Worm (Caenorhabditis elegans) whole organism, late embryonic: ENCODE results near the gene F15G9.5.

Source experiments
- K02D7.2 ChIP-seq: sonication (generic microtip); optimal IDR thresholded peaks from 2 replicates; lab custom pipeline; 2017; ENCODE audit warnings: mild to moderate bottlenecking, missing genetic modification characterization, missing compliant biosample characterization
- K09A11.1 ChIP-seq: sonication (generic microtip); optimal IDR thresholded peaks from 2 replicates; lab custom pipeline; 2017; ENCODE audit warnings: antibody characterized with exemption, mild to moderate bottlenecking, missing genetic modification characterization, missing compliant biosample characterization; ENCODE audit not compliant: insufficient read depth
- T23F11.4 ChIP-seq: fragments of 200-800 bp; sonication (Bioruptor generic); optimal IDR thresholded peaks from 2 replicates; lab custom pipeline; 2018; ENCODE audit warnings: mild to moderate bottlenecking, missing genetic modification characterization, missing compliant biosample characterization
- ahr-1 ChIP-seq: sonication (generic microtip); optimal IDR thresholded peaks from 2 replicates; lab custom pipeline; 2016; ENCODE audit warnings: missing genetic modification characterization, missing compliant biosample characterization
- ceh-14 ChIP-seq: sonication (generic microtip); optimal IDR thresholded peaks from 2 replicates; lab custom pipeline; 2016; ENCODE audit warnings: missing genotype, missing genetic modification characterization, missing compliant biosample characterization
- ceh-18 ChIP-seq: sonication (generic microtip); optimal IDR thresholded peaks from 2 replicates; lab custom pipeline; 2016; ENCODE audit warnings: missing genetic modification characterization, missing compliant biosample characterization
- ceh-19 ChIP-seq: fragments of 200-800 bp; sonication (Bioruptor generic); optimal IDR thresholded peaks from 2 replicates; lab custom pipeline; 2018; ENCODE audit warnings: mild to moderate bottlenecking, missing genetic modification characterization, missing compliant biosample characterization
- ceh-22 ChIP-seq: sonication (generic microtip); optimal IDR thresholded peaks from 2 replicates; lab custom pipeline; 2017; ENCODE audit warnings: missing biosample characterization, missing genetic modification characterization
- ceh-34 ChIP-seq: sonication (generic microtip); optimal IDR thresholded peaks from 2 replicates; lab custom pipeline; 2016; ENCODE audit warnings: mild to moderate bottlenecking, missing genetic modification characterization, missing compliant biosample characterization
- ceh-45 ChIP-seq: fragments of 200-800 bp; sonication (Bioruptor generic); IDR thresholded peaks from 2 replicates; pipeline ENCODE4 v1.3.6; 2022; ENCODE audit warnings: missing genetic modification reagents, missing genetic modification characterization, missing compliant biosample characterization
- ceh-48 ChIP-seq: sonication (generic microtip); optimal IDR thresholded peaks from 2 replicates; lab custom pipeline; 2016; ENCODE audit warnings: missing genetic modification characterization, inconsistent platforms, missing compliant biosample characterization
- ceh-9 ChIP-seq: sonication (generic microtip); optimal IDR thresholded peaks from 2 replicates; lab custom pipeline; 2016; ENCODE audit warnings: mild to moderate bottlenecking, missing genetic modification characterization, inconsistent platforms, missing compliant biosample characterization
- che-1 ChIP-seq: sonication (generic microtip); optimal IDR thresholded peaks from 2 replicates; lab custom pipeline; 2016; ENCODE audit warnings: mild to moderate bottlenecking, missing genetic modification characterization, missing compliant biosample characterization
- dmd-4 ChIP-seq: sonication (generic microtip); optimal IDR thresholded peaks from 2 replicates; lab custom pipeline; 2016; ENCODE audit warnings: borderline replicate concordance, missing genetic modification characterization, missing compliant biosample characterization
- elt-4 ChIP-seq: sonication (generic microtip); optimal IDR thresholded peaks from 2 replicates; lab custom pipeline; 2016; ENCODE audit warnings: missing genetic modification characterization, missing compliant biosample characterization
- hlh-13 ChIP-seq: fragments of 200-800 bp; sonication (Bioruptor generic); optimal IDR thresholded peaks from 2 replicates; lab custom pipeline; 2018; ENCODE audit warnings: mild to moderate bottlenecking, missing genetic modification characterization, missing compliant biosample characterization
- hlh-6 ChIP-seq: sonication (generic microtip); optimal IDR thresholded peaks from 2 replicates; lab custom pipeline; 2016; ENCODE audit warnings: missing genotype, missing genetic modification characterization, missing compliant biosample characterization
- lin-11 ChIP-seq: fragments of 200-800 bp; sonication (Bioruptor generic); optimal IDR thresholded peaks from 2 replicates; lab custom pipeline; 2018; ENCODE audit warnings: mild to moderate bottlenecking, missing genetic modification characterization, missing compliant biosample characterization
- mec-3 ChIP-seq: sonication (generic microtip); optimal IDR thresholded peaks from 2 replicates; lab custom pipeline; 2016; ENCODE audit warnings: borderline replicate concordance, missing genetic modification characterization, missing compliant biosample characterization
- nhr-11 ChIP-seq: fragments of 150-350 bp; optimal IDR thresholded peaks from 2 replicates; lab custom pipeline; 2014; ENCODE audit warnings: missing biosample characterization, missing genetic modification characterization
- odd-2 ChIP-seq: sonication (generic microtip); optimal IDR thresholded peaks from 2 replicates; lab custom pipeline; 2017; ENCODE audit warnings: antibody characterized with exemption, mild to moderate bottlenecking, missing genetic modification characterization, missing compliant biosample characterization
- pat-9 ChIP-seq: fragments of 200-800 bp; sonication (Bioruptor generic); optimal IDR thresholded peaks from 2 replicates; lab custom pipeline; 2018; ENCODE audit warnings: mild to moderate bottlenecking, missing genetic modification characterization, moderate library complexity, missing compliant biosample characterization
- pha-2 ChIP-seq: sonication (generic microtip); optimal IDR thresholded peaks from 2 replicates; lab custom pipeline; 2017; ENCODE audit warnings: mild to moderate bottlenecking, missing genetic modification characterization, missing compliant biosample characterization
- pqm-1 ChIP-seq: sonication (generic microtip); optimal IDR thresholded peaks from 2 replicates; lab custom pipeline; 2016; ENCODE audit warnings: missing genetic modification characterization, missing compliant biosample characterization
- pros-1 ChIP-seq: fragments of 150-350 bp; optimal IDR thresholded peaks from 2 replicates; lab custom pipeline; 2014; ENCODE audit warnings: missing biosample characterization, missing genetic modification reagents, missing genetic modification characterization
- rnt-1 ChIP-seq: sonication (generic microtip); optimal IDR thresholded peaks from 2 replicates; lab custom pipeline; 2016; ENCODE audit warnings: missing genetic modification characterization, missing compliant biosample characterization
- sdc-2 ChIP-seq: sonication (generic microtip); optimal IDR thresholded peaks from 2 replicates; lab custom pipeline; 2016; ENCODE audit warnings: missing genotype, missing genetic modification characterization, missing compliant biosample characterization
- sox-2 ChIP-seq: fragments of 200-800 bp; sonication (Bioruptor generic); IDR thresholded peaks from 2 replicates; pipeline ENCODE4 v1.3.6; 2022; ENCODE audit warnings: missing genetic modification reagents, missing genetic modification characterization, missing compliant biosample characterization
- sox-4 ChIP-seq: sonication (generic microtip); optimal IDR thresholded peaks from 2 replicates; lab custom pipeline; 2017; ENCODE audit warnings: mild to moderate bottlenecking, missing genetic modification characterization, inconsistent platforms, missing compliant biosample characterization
- tbx-2 ChIP-seq: sonication (generic microtip); optimal IDR thresholded peaks from 2 replicates; lab custom pipeline; 2016; ENCODE audit warnings: missing genetic modification characterization, missing compliant biosample characterization
- unc-3 ChIP-seq, 2 experiments: fragments of 200-800 bp in 1 of 2; sonication (Bioruptor generic) in 1 of 2; sonication (generic microtip) in 1 of 2; conservative IDR thresholded peaks in 1 of 2; optimal IDR thresholded peaks in 1 of 2; 2 replicates each; pipeline versions ENCODE4 v1.3.6 to Lab custom; 2016 to 2022; ENCODE audit warnings: missing compliant biosample characterization in 2 of 2, missing genetic modification characterization in 2 of 2, missing genetic modification reagents in 1 of 2
- unc-42 ChIP-seq: sonication (generic microtip); optimal IDR thresholded peaks from 2 replicates; lab custom pipeline; 2016; ENCODE audit warnings: missing genotype, missing genetic modification characterization, missing compliant biosample characterization
- unc-86 ChIP-seq: sonication (generic microtip); optimal IDR thresholded peaks from 2 replicates; lab custom pipeline; 2016; ENCODE audit warnings: missing genetic modification characterization, missing compliant biosample characterization
- zip-5 ChIP-seq: sonication (generic microtip); optimal IDR thresholded peaks from 2 replicates; lab custom pipeline; 2016; ENCODE audit warnings: missing genetic modification characterization, missing compliant biosample characterization
- ztf-16 ChIP-seq: sonication (generic microtip); optimal IDR thresholded peaks from 2 replicates; lab custom pipeline; 2017; ENCODE audit warnings: missing genetic modification characterization, missing compliant biosample characterization

F15G9.5 gene

ce11 chrX:9782389-9782939 is 44.8 kb upstream of the F15G9.5 start:
- TF ChIP-seq ceh-9 (tag; lab: Kevin White, UChicago), result no peak
- TF ChIP-seq dmd-4 (tag; lab: Kevin White, UChicago), result no peak
- no peak for TF ChIP-seq K02D7.2
- no peak for TF ChIP-seq ceh-19
- TF ChIP-seq che-1 (tag; lab: Kevin White, UChicago), result no peak

- TF ChIP-seq sox-2 (GFP tag; lab: Robert Waterston, UW) (no peak), odd-2 (no peak), pros-1 (no peak), sdc-2 (tag; lab: Kevin White, UChicago) (no peak), ceh-22 (tag; lab: Kevin White, UChicago) (no peak), mec-3 (no peak), zip-5 (tag; lab: Kevin White, UChicago) (no peak), pqm-1 (tag; lab: Kevin White, UChicago) (no peak), pat-9 (tag; lab: Kevin White, UChicago) (no peak), T23F11.4 (GFP tag; lab: Kevin White, UChicago) (no peak), K09A11.1 (tag; lab: Kevin White, UChicago) (no peak), nhr-11 (tag; lab: Kevin White, UChicago) (no peak), ztf-16 (tag; lab: Kevin White, UChicago) (no peak), ceh-45 (no peak), hlh-13 (GFP tag; lab: Kevin White, UChicago) (no peak), che-1 (tag; lab: Kevin White, UChicago) (no peak), unc-42 (tag; lab: Kevin White, UChicago) (no peak)
- TF ChIP-seq, all 69 proteins: peak for 0
Measured at ce11 chrX:9777481-9777880, 39.8 kb upstream of the F15G9.5 start, which contains the start of gene T09B9.5. TSS of gene T09B9.5 (plus strand) at chrX:9777781.

- no peak for TF ChIP-seq mec-3
- TF ChIP-seq pha-2 (tag; lab: Kevin White, UChicago), result no peak
- no peak for TF ChIP-seq ceh-18 (tag; lab: Kevin White, UChicago)
- no peak for TF ChIP-seq lin-11 (tag; lab: Kevin White, UChicago)
- no peak for TF ChIP-seq sox-4 (tag; lab: Kevin White, UChicago)
- no peak for TF ChIP-seq tbx-2 (tag; lab: Kevin White, UChicago)
- no peak for TF ChIP-seq ceh-45
- no peak for TF ChIP-seq ceh-48 (tag; lab: Kevin White, UChicago)
- TF ChIP-seq unc-3 (GFP tag; conservative IDR thresholded peaks at IDR 0.05; lab: Robert Waterston, UW), result no peak
- no peak for TF ChIP-seq unc-3 (tag; optimal IDR thresholded peaks at IDR 0.05; lab: Kevin White, UChicago)
- TF ChIP-seq ahr-1 (tag; lab: Kevin White, UChicago), result no peak
Measured at ce11 chrX:9774323-9774722, 36.6 kb upstream of the F15G9.5 start, which contains the start of gene T09B9.4. TSS of gene T09B9.4 (minus strand) at chrX:9774352.

ce11 chrX:9764822-9765221 is 27.1 kb upstream of the F15G9.5 start, which contains the start of gene slc-17.9:
TSS of gene slc-17.9 (minus strand) at chrX:9764922.
- TF ChIP-seq ztf-16 (tag; lab: Kevin White, UChicago) (no peak), unc-86 (tag; lab: Kevin White, UChicago) (no peak), hlh-6 (tag; lab: Kevin White, UChicago) (no peak), nhr-11 (tag; lab: Kevin White, UChicago) (no peak), pqm-1 (tag; lab: Kevin White, UChicago) (no peak), ceh-19 (no peak), ceh-34 (no peak), unc-3 (GFP tag; conservative IDR thresholded peaks at IDR 0.05; lab: Robert Waterston, UW) (no peak), unc-3 (tag; optimal IDR thresholded peaks at IDR 0.05; lab: Kevin White, UChicago) (no peak), T23F11.4 (GFP tag; lab: Kevin White, UChicago) (no peak), pat-9 (tag; lab: Kevin White, UChicago) (no peak), elt-4 (no peak), rnt-1 (tag; lab: Kevin White, UChicago) (no peak), K09A11.1 (tag; lab: Kevin White, UChicago) (no peak), ceh-48 (tag; lab: Kevin White, UChicago) (no peak), ceh-14 (no peak), pros-1 (no peak), tbx-2 (tag; lab: Kevin White, UChicago) (no peak)
